Worm (Caenorhabditis elegans) whole organism, L4/young adult: ENCODE measurements around the gene sdz-31.

Source experiments
- W03F9.2 ChIP-seq: fragments of 150-350 bp; optimal IDR thresholded peaks from 2 replicates; lab custom pipeline; 2014; ENCODE audit warnings: missing biosample characterization, missing genetic modification characterization
- dao-5 ChIP-seq: sonication (generic microtip); optimal IDR thresholded peaks from 2 replicates; lab custom pipeline; 2016; ENCODE audit warnings: missing genotype, missing genetic modification characterization, moderate library complexity, missing compliant biosample characterization
- him-1 ChIP-seq: sonication (generic microtip); optimal IDR thresholded peaks from 2 replicates; lab custom pipeline; 2016; ENCODE audit warnings: missing genotype, missing genetic modification reagents, missing genetic modification characterization, missing compliant biosample characterization

DNA sequence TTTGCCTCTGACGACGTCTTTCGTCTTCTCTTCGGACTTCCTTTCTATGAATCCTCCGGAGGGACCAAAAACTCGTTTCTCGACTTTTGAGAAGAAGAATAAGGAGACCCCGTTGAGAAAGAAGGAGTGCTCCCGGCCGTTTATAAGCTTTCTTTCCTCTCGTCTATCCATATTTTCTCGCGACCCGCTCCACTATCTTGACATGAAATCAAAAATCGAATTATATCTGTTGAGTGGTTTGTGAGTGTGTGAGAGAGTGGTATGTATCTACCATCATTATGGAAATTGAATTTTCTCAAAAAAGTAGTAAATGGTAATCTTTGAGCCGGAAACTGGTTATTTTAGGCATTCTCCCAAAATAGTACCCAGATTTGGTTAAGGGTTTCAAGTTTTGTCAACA is 31.2 kb downstream of the sdz-31 start:
- TF ChIP-seq dao-5 (tag; lab: Kevin White, UChicago) (no peak), W03F9.2 (tag; lab: Kevin White, UChicago) (no peak), him-1 (tag; lab: Kevin White, UChicago) (no peak)
